Fruit fly (Drosophila melanogaster) whole organism, embryonic: ENCODE data around the gene ninaE.

Experiments
- CG10321 ChIP-seq: fragments of 200-800 bp; sonication (Bioruptor generic); IDR thresholded peaks from 2 replicates; pipeline ENCODE4 v1.3.6; 2022; ENCODE audit warnings: missing biosample characterization, missing genetic modification characterization
- CG30020 ChIP-seq: fragments of 200-800 bp; optimal IDR thresholded peaks from 2 replicates; lab custom pipeline; 2019; ENCODE audit warnings: missing biosample characterization, mild to moderate bottlenecking, missing genetic modification characterization, moderate library complexity
- CG30431 ChIP-seq: fragments of 200-800 bp; sonication (Bioruptor generic); optimal IDR thresholded peaks from 2 replicates; lab custom pipeline; 2017; ENCODE audit warnings: missing biosample characterization, missing genetic modification characterization
- CG32767 ChIP-seq: fragments of 200-800 bp; sonication (Bioruptor generic); IDR thresholded peaks from 2 replicates; pipeline ENCODE4 v1.3.6; 2022; ENCODE audit warnings: missing biosample characterization, missing genetic modification characterization
- CG8089 ChIP-seq: fragments of 200-800 bp; sonication (Bioruptor generic); optimal IDR thresholded peaks from 3 replicates; lab custom pipeline; 2016; ENCODE audit warnings: missing biosample characterization, missing genetic modification characterization
- Gug ChIP-seq: fragments of 200-800 bp; sonication (Bioruptor generic); IDR thresholded peaks from 4 replicates; pipeline ENCODE4 v1.3.6; 2022; ENCODE audit warnings: missing biosample characterization, missing genetic modification characterization
- Poxn ChIP-seq: fragments of 200-800 bp; sonication (Bioruptor generic); IDR thresholded peaks from 2 replicates; pipeline ENCODE4 v1.3.6; 2022; ENCODE audit warnings: missing biosample characterization, missing genetic modification characterization
- insv ChIP-seq, 2 experiments: fragments of 200-800 bp; sonication (Bioruptor generic); optimal IDR thresholded peaks; 3 replicates each; lab custom pipeline; 2016 to 2018; ENCODE audit warnings: missing biosample characterization in 2 of 2, missing genetic modification characterization in 2 of 2
- maf-S ChIP-seq: fragments of 200-800 bp; sonication (Bioruptor generic); optimal IDR thresholded peaks from 2 replicates; lab custom pipeline; 2016; ENCODE audit warnings: missing biosample characterization, missing genetic modification characterization
- org-1 ChIP-seq: fragments of 200-800 bp; sonication (Bioruptor generic); optimal IDR thresholded peaks from 2 replicates; lab custom pipeline; 2017; ENCODE audit warnings: missing biosample characterization, missing genetic modification characterization
- pho ChIP-seq: fragments of 200-800 bp; sonication (Bioruptor generic); optimal IDR thresholded peaks from 2 replicates; lab custom pipeline; 2016; ENCODE audit warnings: missing biosample characterization, missing genetic modification characterization
- psq ChIP-seq: fragments of 200-800 bp; sonication (Bioruptor generic); optimal IDR thresholded peaks from 2 replicates; lab custom pipeline; 2017; ENCODE audit warnings: missing biosample characterization, missing genetic modification characterization
- ranshi ChIP-seq: fragments of 200-800 bp; sonication (Bioruptor generic); IDR thresholded peaks from 2 replicates; pipeline ENCODE4 v1.3.6; 2022; ENCODE audit warnings: missing biosample characterization, missing genetic modification characterization
- shn ChIP-seq: fragments of 200-800 bp; sonication (Bioruptor generic); optimal IDR thresholded peaks from 3 replicates; lab custom pipeline; 2016; ENCODE audit warnings: missing biosample characterization, missing genetic modification characterization

DNA sequence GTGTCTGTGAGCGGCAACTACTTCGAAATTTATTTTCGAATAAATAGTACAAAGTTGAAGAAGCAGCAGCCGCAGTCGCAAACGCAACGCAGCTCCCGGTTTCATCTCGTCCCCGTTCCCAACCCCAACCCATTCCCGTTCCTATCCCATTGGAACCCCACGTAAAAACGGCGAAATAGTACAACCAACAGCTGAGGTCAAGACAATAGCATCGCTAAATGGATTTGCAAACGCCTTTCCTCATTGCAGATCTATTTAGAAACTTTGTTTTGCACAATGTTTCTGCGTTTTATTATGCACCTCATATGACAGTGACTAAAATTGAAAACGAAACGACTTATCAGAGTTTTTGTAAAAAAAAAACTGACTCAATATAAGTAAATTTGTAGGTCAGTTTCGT is 3.4 kb upstream of the ninaE start:
- TF ChIP-seq Gug (GFP tag; lab: Robert Waterston, UW) = no peak
- TF ChIP-seq ranshi = no peak
- TF ChIP-seq CG8089 (GFP tag; lab: Kevin White, UChicago) = no peak
- no peak for TF ChIP-seq CG10321 (GFP tag; lab: Robert Waterston, UW)
- TF ChIP-seq shn (GFP tag; lab: Kevin White, UChicago) = no peak
- TF ChIP-seq CG30020 (tag; lab: Kevin White, UChicago) = no peak
- no peak for TF ChIP-seq pho (GFP tag; lab: Kevin White, UChicago)
- TF ChIP-seq psq = no peak
- no peak for TF ChIP-seq Poxn
- no peak for TF ChIP-seq CG30431 (GFP tag; lab: Kevin White, UChicago)
- no peak for TF ChIP-seq CG32767 (GFP tag; lab: Robert Waterston, UW)
- TF ChIP-seq insv (GFP tag; optimal IDR thresholded peaks at IDR 0.05; lab: Kevin White, UChicago) = no peak
- TF ChIP-seq org-1 (GFP tag; lab: Kevin White, UChicago) = no peak
- TF ChIP-seq maf-S (GFP tag; lab: Kevin White, UChicago) = no peak
